Worm (Caenorhabditis elegans) whole organism, young adult: ENCODE data around the gene B0034.1.
A peak's percentile ranks its signal among the peaks of the same experiment; 100 is the strongest.

ENCODE experiments used
- B0336.3 ChIP-seq: fragments of 200-800 bp; sonication (Bioruptor generic); IDR thresholded peaks from 2 replicates; pipeline ENCODE4 v1.3.6; 2022; ENCODE audit warnings: missing genetic modification characterization, missing compliant biosample characterization
- F22D6.2 ChIP-seq: sonication (generic microtip); optimal IDR thresholded peaks from 2 replicates; lab custom pipeline; 2016; ENCODE audit warnings: mild to moderate bottlenecking, missing genetic modification characterization, missing compliant biosample characterization
- F39B2.1 ChIP-seq: fragments of 200-800 bp; sonication (Bioruptor generic); IDR thresholded peaks from 2 replicates; pipeline ENCODE4 v1.3.6; 2022; ENCODE audit warnings: missing genetic modification reagents, missing genetic modification characterization, missing compliant biosample characterization
- F52B5.7 ChIP-seq: sonication (generic microtip); optimal IDR thresholded peaks from 2 replicates; lab custom pipeline; 2016; ENCODE audit warnings: mild to moderate bottlenecking, missing genetic modification characterization, missing compliant biosample characterization
- K11D2.4 ChIP-seq: fragments of 200-800 bp; sonication (Bioruptor generic); IDR thresholded peaks from 2 replicates; pipeline ENCODE4 v1.3.6; 2022; ENCODE audit warnings: missing genetic modification reagents, missing genetic modification characterization, missing compliant biosample characterization
- Y67H2A.10 ChIP-seq: fragments of 200-800 bp; sonication (Bioruptor generic); conservative IDR thresholded peaks from 2 replicates; pipeline ENCODE4 v1.3.6; 2022; ENCODE audit warnings: missing genetic modification reagents, missing genetic modification characterization, missing compliant biosample characterization
- Y95B8A.8 ChIP-seq: fragments of 200-800 bp; sonication (Bioruptor generic); IDR thresholded peaks from 2 replicates; pipeline ENCODE4 v1.3.6; 2022; ENCODE audit warnings: missing genetic modification reagents, missing genetic modification characterization, missing compliant biosample characterization
- aptf-3 ChIP-seq: fragments of 200-800 bp; sonication (Bioruptor generic); IDR thresholded peaks from 2 replicates; pipeline ENCODE4 v1.3.6; 2022; ENCODE audit warnings: missing genetic modification characterization, missing compliant biosample characterization
- atf-7 ChIP-seq: sonication (generic microtip); optimal IDR thresholded peaks from 2 replicates; lab custom pipeline; 2017; ENCODE audit warnings: mild to moderate bottlenecking, missing genetic modification characterization, missing compliant biosample characterization
- athp-1 ChIP-seq: sonication (generic microtip); optimal IDR thresholded peaks from 2 replicates; lab custom pipeline; 2017; ENCODE audit warnings: mild to moderate bottlenecking, missing genetic modification characterization, missing compliant biosample characterization
- attf-5 ChIP-seq: fragments of 200-800 bp; sonication (Bioruptor generic); optimal IDR thresholded peaks from 2 replicates; lab custom pipeline; 2018; ENCODE audit warnings: mild to moderate bottlenecking, missing genetic modification characterization, missing compliant biosample characterization
- cebp-1 ChIP-seq, 2 experiments: fragments of 200-800 bp in 1 of 2; sonication (Bioruptor generic) in 1 of 2; sonication (generic microtip) in 1 of 2; IDR thresholded peaks in 1 of 2; optimal IDR thresholded peaks in 1 of 2; 2 replicates each; pipeline versions ENCODE4 v1.3.6 to Lab custom; 2017 to 2022; ENCODE audit warnings: missing compliant biosample characterization in 2 of 2, missing genetic modification characterization in 2 of 2, mild to moderate bottlenecking in 1 of 2, missing genetic modification reagents in 1 of 2, moderate library complexity in 1 of 2
- cebp-2 ChIP-seq: fragments of 200-800 bp; sonication (Bioruptor generic); IDR thresholded peaks from 2 replicates; pipeline ENCODE4 v1.3.6; 2022; ENCODE audit warnings: missing genetic modification characterization, missing compliant biosample characterization
- ceh-27 ChIP-seq: fragments of 200-800 bp; sonication (Bioruptor generic); optimal IDR thresholded peaks from 2 replicates; lab custom pipeline; 2018; ENCODE audit warnings: mild to moderate bottlenecking, missing genetic modification characterization, moderate library complexity, missing compliant biosample characterization
- ceh-40 ChIP-seq: fragments of 200-800 bp; sonication (Bioruptor generic); IDR thresholded peaks from 2 replicates; pipeline ENCODE4 v1.3.6; 2022; ENCODE audit warnings: missing genetic modification characterization, missing compliant biosample characterization
- ceh-58 ChIP-seq: fragments of 200-800 bp; sonication (Bioruptor generic); IDR thresholded peaks from 2 replicates; pipeline ENCODE4 v1.3.6; 2022; ENCODE audit warnings: missing genetic modification characterization, missing compliant biosample characterization
- ceh-91 ChIP-seq: fragments of 200-800 bp; sonication (Bioruptor generic); IDR thresholded peaks from 2 replicates; pipeline ENCODE4 v1.3.6; 2022; ENCODE audit warnings: missing genetic modification reagents, missing genetic modification characterization, missing compliant biosample characterization
- chd-7 ChIP-seq: sonication (generic microtip); optimal IDR thresholded peaks from 2 replicates; lab custom pipeline; 2016; ENCODE audit warnings: mild to moderate bottlenecking, missing genetic modification characterization, moderate library complexity, missing compliant biosample characterization
- egl-18 ChIP-seq: fragments of 200-800 bp; sonication (Bioruptor generic); IDR thresholded peaks from 2 replicates; pipeline ENCODE4 v1.3.6; 2022; ENCODE audit warnings: missing genetic modification reagents, missing genetic modification characterization, missing compliant biosample characterization
- egl-44 ChIP-seq: fragments of 200-800 bp; sonication (Bioruptor generic); IDR thresholded peaks from 2 replicates; pipeline ENCODE4 v1.3.6; 2022; ENCODE audit warnings: missing genetic modification reagents, missing genetic modification characterization, missing compliant biosample characterization
- egrh-3 ChIP-seq: fragments of 200-800 bp; sonication (Bioruptor generic); IDR thresholded peaks from 2 replicates; pipeline ENCODE4 v1.3.6; 2022; ENCODE audit warnings: missing genetic modification reagents, missing genetic modification characterization, missing compliant biosample characterization
- ets-4 ChIP-seq: fragments of 200-800 bp; sonication (Bioruptor generic); optimal IDR thresholded peaks from 2 replicates; lab custom pipeline; 2018; ENCODE audit warnings: mild to moderate bottlenecking, missing genetic modification characterization, missing compliant biosample characterization
- gei-17 ChIP-seq: fragments of 200-800 bp; sonication (Bioruptor generic); optimal IDR thresholded peaks from 2 replicates; lab custom pipeline; 2018; ENCODE audit warnings: mild to moderate bottlenecking, missing genetic modification characterization, missing compliant biosample characterization
- hsf-1 ChIP-seq: fragments of 200-800 bp; sonication (Bioruptor generic); IDR thresholded peaks from 2 replicates; pipeline ENCODE4 v1.3.6; 2022; ENCODE audit warnings: missing genetic modification reagents, missing genetic modification characterization, missing compliant biosample characterization
- lag-1 ChIP-seq: fragments of 200-800 bp; sonication (Bioruptor generic); IDR thresholded peaks from 2 replicates; pipeline ENCODE4 v1.3.6; 2022; ENCODE audit warnings: missing genetic modification reagents, missing genetic modification characterization, missing compliant biosample characterization
- let-526 ChIP-seq: fragments of 200-800 bp; sonication (Bioruptor generic); IDR thresholded peaks from 2 replicates; pipeline ENCODE4 v1.3.6; 2022; ENCODE audit warnings: missing genetic modification reagents, missing genetic modification characterization, missing compliant biosample characterization
- let-607 ChIP-seq, 2 experiments: fragments of 200-800 bp in 1 of 2; sonication (Bioruptor generic) in 1 of 2; sonication (generic microtip) in 1 of 2; optimal IDR thresholded peaks; 2 replicates each; lab custom pipeline; 2016 to 2018; ENCODE audit warnings: mild to moderate bottlenecking in 2 of 2, missing compliant biosample characterization in 2 of 2, missing genetic modification characterization in 2 of 2, moderate library complexity in 2 of 2, missing genotype in 1 of 2
- lin-35 ChIP-seq, 3 experiments: fragments of 150-350 bp in 2 of 3; sonication (generic microtip) in 1 of 3; optimal IDR thresholded peaks; 2 replicates each; lab custom pipeline; 2014 to 2018; ENCODE audit warnings: missing biosample characterization in 3 of 3, missing genetic modification characterization in 3 of 3, missing genetic modification reagents in 3 of 3
- nfyb-1 ChIP-seq: fragments of 200-800 bp; sonication (Bioruptor generic); IDR thresholded peaks from 2 replicates; pipeline ENCODE4 v1.3.6; 2022; ENCODE audit warnings: missing genetic modification reagents, missing genetic modification characterization, missing compliant biosample characterization
- nhr-120 ChIP-seq: fragments of 200-800 bp; sonication (Bioruptor generic); IDR thresholded peaks from 2 replicates; pipeline ENCODE4 v1.3.6; 2022; ENCODE audit warnings: missing genetic modification characterization, missing compliant biosample characterization
- nhr-80 ChIP-seq: sonication (generic microtip); optimal IDR thresholded peaks from 2 replicates; lab custom pipeline; 2016; ENCODE audit warnings: missing genetic modification characterization, missing compliant biosample characterization
- nhr-90 ChIP-seq: sonication (generic microtip); optimal IDR thresholded peaks from 2 replicates; lab custom pipeline; 2016; ENCODE audit warnings: missing genotype, mild to moderate bottlenecking, missing genetic modification characterization, missing compliant biosample characterization
- sptf-2 ChIP-seq: fragments of 200-800 bp; sonication (Bioruptor generic); optimal IDR thresholded peaks from 2 replicates; lab custom pipeline; 2018; ENCODE audit warnings: mild to moderate bottlenecking, missing genetic modification characterization, missing compliant biosample characterization
- tbp1 ChIP-seq: fragments of 200-800 bp; sonication (Bioruptor generic); optimal IDR thresholded peaks from 2 replicates; lab custom pipeline; 2018; ENCODE audit warnings: mild to moderate bottlenecking, missing genetic modification characterization, missing compliant biosample characterization
- tlf-1 ChIP-seq: fragments of 200-800 bp; sonication (Bioruptor generic); optimal IDR thresholded peaks from 2 replicates; lab custom pipeline; 2018; ENCODE audit warnings: mild to moderate bottlenecking, missing genetic modification characterization, missing compliant biosample characterization
- unc-62 ChIP-seq: fragments of 150-350 bp; optimal IDR thresholded peaks from 2 replicates; lab custom pipeline; 2014; ENCODE audit warnings: missing biosample characterization, missing genetic modification reagents, missing genetic modification characterization
- xnd-1 ChIP-seq: sonication (generic microtip); optimal IDR thresholded peaks from 2 replicates; lab custom pipeline; 2016; ENCODE audit warnings: missing genotype, missing genetic modification reagents, missing genetic modification characterization, missing compliant biosample characterization
- zfh-2 ChIP-seq: fragments of 200-800 bp; sonication (Bioruptor generic); conservative IDR thresholded peaks from 2 replicates; pipeline ENCODE4 v1.3.6; 2022; ENCODE audit warnings: missing genetic modification reagents, missing genetic modification characterization, missing compliant biosample characterization
- ztf-18 ChIP-seq: sonication (generic microtip); optimal IDR thresholded peaks from 2 replicates; lab custom pipeline; 2016; ENCODE audit warnings: missing genotype, mild to moderate bottlenecking, missing genetic modification characterization, missing compliant biosample characterization

B0034.1 gene

ce11 chrII:5936009-5936408 lies 32.1 kb upstream of the B0034.1 start:
- TF ChIP-seq chd-7 (tag; lab: Kevin White, UChicago) (peak; percentile 30), ztf-18 (no peak), ceh-91 (GFP tag; lab: Robert Waterston, UW) (no peak), nhr-80 (peak; percentile 79), K11D2.4 (GFP tag; lab: Robert Waterston, UW) (no peak), let-607 (tag; optimal IDR thresholded peaks at IDR 0.05; lab: Kevin White, UChicago) (peak; percentile 58 to 88), tbp1 (peak; percentile 17), atf-7 (tag; lab: Kevin White, UChicago) (peak; percentile 23), egl-44 (peak; percentile 70; the same call in 1 of the 2 replicates), nfyb-1 (GFP tag; lab: Robert Waterston, UW) (0 out of 2 replicates have a peak, but pooled peaks have one; percentile 8), sptf-2 (no peak), nhr-90 (tag; lab: Kevin White, UChicago) (no peak), tlf-1 (GFP tag; lab: Kevin White, UChicago) (peak; percentile 0), unc-62 (GFP tag; lab: Kevin White, UChicago) (peak; percentile 58), aptf-3 (GFP tag; lab: Robert Waterston, UW) (no peak), lag-1 (GFP tag; lab: Robert Waterston, UW) (no peak), egl-18 (GFP tag; lab: Robert Waterston, UW) (no peak), ceh-27 (GFP tag; lab: Kevin White, UChicago) (no peak), athp-1 (tag; lab: Kevin White, UChicago) (no peak), F52B5.7 (tag; lab: Kevin White, UChicago) (no peak), gei-17 (GFP tag; lab: Kevin White, UChicago) (no peak), attf-5 (GFP tag; lab: Kevin White, UChicago) (peak; percentile 19), ets-4 (GFP tag; lab: Kevin White, UChicago) (peak; percentile 22), Y67H2A.10 (no peak), cebp-1 (GFP tag; IDR thresholded peaks at IDR 0.05; lab: Robert Waterston, UW) (no peak), cebp-1 (tag; optimal IDR thresholded peaks at IDR 0.05; lab: Kevin White, UChicago) (peak; percentile 33)

DNA sequence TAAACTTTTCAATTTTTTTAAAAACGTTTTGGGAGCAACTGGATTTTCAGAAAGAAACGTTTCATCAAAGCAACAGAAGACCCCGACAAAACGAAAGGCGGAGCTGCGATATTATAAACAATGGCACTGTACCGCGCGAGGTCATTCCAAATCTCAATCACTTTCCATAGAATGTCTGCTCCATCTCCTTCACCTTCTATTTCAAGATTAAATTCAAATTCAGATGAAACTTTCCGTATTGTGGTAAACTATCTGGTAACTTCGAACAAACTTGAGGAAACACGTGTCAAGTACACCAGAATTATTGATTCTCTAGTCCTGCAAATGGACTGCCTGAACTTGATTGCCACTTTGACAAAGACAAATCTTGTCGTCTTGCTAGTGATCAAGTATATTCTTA lies 27.3 kb upstream of the B0034.1 start, which contains the start of gene F28B12.6:
TSS of gene F28B12.6 (plus strand) at position 49 of the 400 bp plus-strand sequence.
- no peak for TF ChIP-seq cebp-1 (GFP tag; IDR thresholded peaks at IDR 0.05; lab: Robert Waterston, UW)
- peak; percentile 24 for TF ChIP-seq cebp-1 (tag; optimal IDR thresholded peaks at IDR 0.05; lab: Kevin White, UChicago)
- TF ChIP-seq B0336.3: peak; percentile 61; the same call in 1 of the 2 replicates
- TF ChIP-seq xnd-1 (tag; lab: Kevin White, UChicago): no peak
- TF ChIP-seq egl-18 (GFP tag; lab: Robert Waterston, UW): no peak
- peak; percentile 52; the same call in 1 of the 2 replicates for TF ChIP-seq nfyb-1 (GFP tag; lab: Robert Waterston, UW)
- no peak for TF ChIP-seq F22D6.2 (tag; lab: Kevin White, UChicago)
- TF ChIP-seq F39B2.1: no peak

ce11 chrII:5942593-5942992 lies 25.5 kb upstream of the B0034.1 start, which contains the start of gene F28B12.1:
Gene F28B12.1 (plus strand): TSS chrII:5942927.
- no peak for TF ChIP-seq cebp-1 (GFP tag; IDR thresholded peaks at IDR 0.05; lab: Robert Waterston, UW)
- TF ChIP-seq cebp-1 (tag; optimal IDR thresholded peaks at IDR 0.05; lab: Kevin White, UChicago): peak; percentile 26
- no peak for TF ChIP-seq sptf-2

ce11 chrII:5944268-5944667 lies 23.9 kb upstream of the B0034.1 start, which contains the start of gene B0034.2:
Gene B0034.2 (minus strand): TSS chrII:5944368.
- TF ChIP-seq let-607 (tag; optimal IDR thresholded peaks at IDR 0.05; lab: Kevin White, UChicago) (no peak), ceh-40 (no peak), let-526 (no peak), hsf-1 (GFP tag; lab: Robert Waterston, UW) (no peak), Y95B8A.8 (GFP tag; lab: Robert Waterston, UW) (no peak), zfh-2 (GFP tag; lab: Robert Waterston, UW) (no peak), nhr-80 (no peak), lin-35 (GFP tag; optimal IDR thresholded peaks at IDR 0.05; lab: Kevin White, UChicago) (no peak), ceh-58 (GFP tag; lab: Robert Waterston, UW) (no peak), cebp-1 (GFP tag; IDR thresholded peaks at IDR 0.05; lab: Robert Waterston, UW) (no peak), cebp-1 (tag; optimal IDR thresholded peaks at IDR 0.05; lab: Kevin White, UChicago) (no peak), egrh-3 (GFP tag; lab: Robert Waterston, UW) (no peak), cebp-2 (no peak), unc-62 (GFP tag; lab: Kevin White, UChicago) (no peak), nhr-120 (GFP tag; lab: Robert Waterston, UW) (no peak)
- TF ChIP-seq, all 124 proteins: peak for 0
